Worm (Caenorhabditis elegans) whole organism, L3 larva: ENCODE results near the gene shpk-1.
A peak's percentile ranks its signal among the peaks of the same experiment; 100 is the strongest.

Source experiments
- R02D3.7 ChIP-seq: fragments of 150-350 bp; optimal IDR thresholded peaks from 2 replicates; lab custom pipeline; 2014; ENCODE audit warnings: missing biosample characterization, missing genetic modification characterization
- ZK546.5 ChIP-seq: sonication (generic microtip); optimal IDR thresholded peaks from 2 replicates; lab custom pipeline; 2017; ENCODE audit warnings: missing biosample characterization, missing genetic modification characterization
- ceh-82 ChIP-seq: fragments of 150-350 bp; optimal IDR thresholded peaks from 2 replicates; lab custom pipeline; 2014; ENCODE audit warnings: missing biosample characterization, missing genetic modification characterization
- daf-12 ChIP-seq: fragments of 150-350 bp; optimal IDR thresholded peaks from 2 replicates; lab custom pipeline; 2014; ENCODE audit warnings: missing biosample characterization, missing genetic modification reagents, missing genetic modification characterization
- egl-27 ChIP-seq: sonication (generic microtip); optimal IDR thresholded peaks from 4 replicates; lab custom pipeline; 2017; ENCODE audit warnings: missing biosample characterization, missing genetic modification reagents, missing genetic modification characterization
- egl-5 ChIP-seq: fragments of 150-350 bp; optimal IDR thresholded peaks from 2 replicates; lab custom pipeline; 2017; ENCODE audit warnings: missing biosample characterization, missing genetic modification reagents, missing genetic modification characterization, inconsistent platforms
- elt-2 ChIP-seq: sonication (generic microtip); optimal IDR thresholded peaks from 2 replicates; lab custom pipeline; 2016; ENCODE audit warnings: missing genetic modification reagents, mild to moderate bottlenecking, missing genetic modification characterization, missing compliant biosample characterization
- elt-3 ChIP-seq, 3 experiments: fragments of 150-350 bp in 1 of 3; sonication (generic microtip) in 2 of 3; optimal IDR thresholded peaks; 2 replicates in 2 of 3; 4 replicates in 1 of 3; lab custom pipeline; 2014 to 2017; ENCODE audit warnings: missing biosample characterization in 3 of 3, missing genetic modification characterization in 3 of 3
- eor-1 ChIP-seq, 2 experiments: fragments of 150-350 bp; optimal IDR thresholded peaks; 2 replicates each; lab custom pipeline; 2014 to 2018; ENCODE audit warnings: missing biosample characterization in 2 of 2, missing genetic modification characterization in 2 of 2
- fkh-10 ChIP-seq: sonication (generic microtip); optimal IDR thresholded peaks from 2 replicates; lab custom pipeline; 2017; ENCODE audit warnings: missing biosample characterization, missing genetic modification reagents, missing genetic modification characterization
- fkh-2 ChIP-seq: fragments of 150-350 bp; optimal IDR thresholded peaks from 2 replicates; lab custom pipeline; 2014; ENCODE audit warnings: missing biosample characterization, missing genetic modification reagents, missing genetic modification characterization
- fos-1 ChIP-seq: fragments of 150-350 bp; optimal IDR thresholded peaks from 2 replicates; lab custom pipeline; 2014; ENCODE audit warnings: missing biosample characterization, missing genetic modification characterization
- hmg-11 ChIP-seq: sonication (generic microtip); optimal IDR thresholded peaks from 2 replicates; lab custom pipeline; 2016; ENCODE audit warnings: missing genetic modification characterization, missing compliant biosample characterization
- jun-1 ChIP-seq: fragments of 150-350 bp; optimal IDR thresholded peaks from 2 replicates; lab custom pipeline; 2014; ENCODE audit warnings: missing biosample characterization, missing genetic modification reagents, missing genetic modification characterization
- lin-15B ChIP-seq: fragments of 150-350 bp; optimal IDR thresholded peaks from 2 replicates; lab custom pipeline; 2014; ENCODE audit warnings: missing biosample characterization, missing genetic modification characterization
- lin-39 ChIP-seq: fragments of 150-350 bp; optimal IDR thresholded peaks from 2 replicates; lab custom pipeline; 2018; ENCODE audit warnings: missing biosample characterization, missing genetic modification reagents, missing genetic modification characterization
- mdl-1 ChIP-seq: fragments of 150-350 bp; optimal IDR thresholded peaks from 2 replicates; lab custom pipeline; 2014; ENCODE audit warnings: missing biosample characterization, missing genetic modification characterization
- nfya-1 ChIP-seq: sonication (generic microtip); optimal IDR thresholded peaks from 2 replicates; lab custom pipeline; 2017; ENCODE audit warnings: missing genetic modification characterization, mild to moderate bottlenecking, missing compliant biosample characterization, antibody characterized with exemption, moderate library complexity; ENCODE audit not compliant: insufficient read depth
- nhr-11 ChIP-seq: fragments of 150-350 bp; optimal IDR thresholded peaks from 2 replicates; lab custom pipeline; 2014; ENCODE audit warnings: missing biosample characterization, missing genetic modification characterization
- nhr-23 ChIP-seq: fragments of 150-350 bp; optimal IDR thresholded peaks from 2 replicates; lab custom pipeline; 2014; ENCODE audit warnings: missing biosample characterization, missing genetic modification reagents, missing genetic modification characterization
- nhr-237 ChIP-seq: fragments of 150-350 bp; optimal IDR thresholded peaks from 2 replicates; lab custom pipeline; 2014; ENCODE audit warnings: missing biosample characterization, missing genetic modification characterization
- nhr-25 ChIP-seq: sonication (generic microtip); optimal IDR thresholded peaks from 2 replicates; lab custom pipeline; 2017; ENCODE audit warnings: missing biosample characterization, missing genetic modification characterization
- nhr-28 ChIP-seq: fragments of 150-350 bp; optimal IDR thresholded peaks from 2 replicates; lab custom pipeline; 2014; ENCODE audit warnings: missing biosample characterization, missing genetic modification characterization
- nhr-43 ChIP-seq: sonication (generic microtip); optimal IDR thresholded peaks from 2 replicates; lab custom pipeline; 2016; ENCODE audit warnings: mild to moderate bottlenecking, missing genetic modification characterization, missing compliant biosample characterization; ENCODE audit not compliant: poor library complexity, severe bottlenecking
- nhr-67 ChIP-seq: fragments of 150-350 bp; optimal IDR thresholded peaks from 2 replicates; lab custom pipeline; 2014; ENCODE audit warnings: missing biosample characterization, missing genetic modification characterization
- nhr-76 ChIP-seq: fragments of 150-350 bp; sonication (generic microtip); optimal IDR thresholded peaks from 5 replicates; lab custom pipeline; 2014; ENCODE audit warnings: missing biosample characterization, missing genetic modification characterization
- nhr-77 ChIP-seq: fragments of 150-350 bp; optimal IDR thresholded peaks from 2 replicates; lab custom pipeline; 2014; ENCODE audit warnings: missing biosample characterization, missing genetic modification characterization
- pha-4 ChIP-seq: fragments of 150-350 bp; optimal IDR thresholded peaks from 2 replicates; lab custom pipeline; 2014; ENCODE audit warnings: missing biosample characterization, missing genetic modification reagents, missing genetic modification characterization
- pqm-1 ChIP-seq: fragments of 150-350 bp; optimal IDR thresholded peaks from 2 replicates; lab custom pipeline; 2017; ENCODE audit warnings: missing biosample characterization, missing genetic modification characterization, inconsistent platforms
- tbx-2 ChIP-seq: sonication (generic microtip); optimal IDR thresholded peaks from 2 replicates; lab custom pipeline; 2016; ENCODE audit warnings: mild to moderate bottlenecking, missing genetic modification characterization, missing compliant biosample characterization
- zag-1 ChIP-seq: fragments of 150-350 bp; optimal IDR thresholded peaks from 2 replicates; lab custom pipeline; 2014; ENCODE audit warnings: missing biosample characterization, missing genetic modification characterization
- ztf-11 ChIP-seq: fragments of 150-350 bp; optimal IDR thresholded peaks from 2 replicates; lab custom pipeline; 2014; ENCODE audit warnings: missing biosample characterization, missing genetic modification characterization

Gene shpk-1

ce11 chrIII:13565972-13566371, 41.8 kb upstream of the shpk-1 start:
- TF ChIP-seq ZK546.5 (tag; lab: Kevin White, UChicago), result no peak
- no peak for TF ChIP-seq fos-1 (tag; lab: Kevin White, UChicago)
- TF ChIP-seq hmg-11, result peak; percentile 10
- no peak for TF ChIP-seq nhr-11 (tag; lab: Kevin White, UChicago)
- peak; percentile 30 for TF ChIP-seq nfya-1
- TF ChIP-seq, all 47 proteins: peak for 2

- TF ChIP-seq pqm-1 (tag; lab: Kevin White, UChicago) (no peak), egl-5 (tag; lab: Kevin White, UChicago) (no peak), nhr-43 (tag; lab: Kevin White, UChicago) (no peak), elt-2 (tag; lab: Kevin White, UChicago) (no peak), fkh-2 (tag; lab: Kevin White, UChicago) (no peak)
Measured at ce11 chrIII:13570347-13570746, 37.5 kb upstream of the shpk-1 start, which contains the start of gene exc-12. TSS of gene exc-12 (minus strand) at chrIII:13570447.

- TF ChIP-seq nhr-77 (tag; lab: Kevin White, UChicago), result no peak
- no peak for TF ChIP-seq pha-4 (tag; lab: Kevin White, UChicago)
- TF ChIP-seq daf-12 (tag; lab: Kevin White, UChicago), result no peak
- no peak for TF ChIP-seq mdl-1 (tag; lab: Kevin White, UChicago)
- no peak for TF ChIP-seq egl-5 (tag; lab: Kevin White, UChicago)
- no peak for TF ChIP-seq nfya-1
- TF ChIP-seq jun-1, result no peak
- TF ChIP-seq nhr-11 (tag; lab: Kevin White, UChicago), result no peak
- TF ChIP-seq nhr-76 (tag; lab: Kevin White, UChicago), result no peak
- no peak for TF ChIP-seq R02D3.7
- TF ChIP-seq lin-39 (tag; lab: Kevin White, UChicago), result no peak
- no peak for TF ChIP-seq fos-1 (tag; lab: Kevin White, UChicago)
- TF ChIP-seq ztf-11 (tag; lab: Kevin White, UChicago), result no peak
- no peak for TF ChIP-seq ceh-82 (tag; lab: Kevin White, UChicago)
- TF ChIP-seq tbx-2 (tag; lab: Kevin White, UChicago), result no peak
- TF ChIP-seq egl-27, result no peak
Measured at ce11 chrIII:13575610-13576232, 32.1 kb upstream of the shpk-1 start, which contains the start of gene osm-7. TSS of gene osm-7 (plus strand) at chrIII:13576182.

ce11 chrIII:13580076-13580475, 27.7 kb upstream of the shpk-1 start:
- TF ChIP-seq nhr-76 (tag; lab: Kevin White, UChicago), result no peak
- TF ChIP-seq R02D3.7, result no peak
- TF ChIP-seq zag-1, result no peak
- no peak for TF ChIP-seq elt-3 (tag; optimal IDR thresholded peaks at IDR 0.05; lab: Kevin White, UChicago)
- no peak for TF ChIP-seq nhr-23
- TF ChIP-seq fkh-10 (GFP tag; lab: Kevin White, UChicago), result no peak
- TF ChIP-seq nhr-67 (tag; lab: Kevin White, UChicago), result no peak
- TF ChIP-seq ZK546.5 (tag; lab: Kevin White, UChicago), result no peak
- TF ChIP-seq nhr-28 (tag; lab: Kevin White, UChicago), result no peak
- TF ChIP-seq fkh-2 (tag; lab: Kevin White, UChicago), result no peak
- no peak for TF ChIP-seq nfya-1
- no peak for TF ChIP-seq eor-1 (tag; optimal IDR thresholded peaks at IDR 0.05; lab: Kevin White, UChicago)
- TF ChIP-seq lin-15B, result no peak
- no peak for TF ChIP-seq nhr-237

ce11 chrIII:13580538-13580937, 27.3 kb upstream of the shpk-1 start, which contains the start of gene T05D4.5:
TSS of gene T05D4.5 (plus strand) at chrIII:13580838.
- TF ChIP-seq eor-1 (tag; optimal IDR thresholded peaks at IDR 0.05; lab: Kevin White, UChicago), result no peak
- TF ChIP-seq fkh-10 (GFP tag; lab: Kevin White, UChicago), result no peak
- no peak for TF ChIP-seq ztf-11 (tag; lab: Kevin White, UChicago)
- no peak for TF ChIP-seq ZK546.5 (tag; lab: Kevin White, UChicago)
- no peak for TF ChIP-seq nhr-25 (tag; lab: Kevin White, UChicago)
- TF ChIP-seq mdl-1 (tag; lab: Kevin White, UChicago), result no peak
- no peak for TF ChIP-seq nhr-77 (tag; lab: Kevin White, UChicago)
